Fruit fly (Drosophila melanogaster) whole organism, embryonic: ENCODE results near the gene CG13384.
A peak's percentile ranks its signal among the peaks of the same experiment; 100 is the strongest.

Experiments used
- ATbp ChIP-seq: fragments of 200-800 bp; sonication (Bioruptor generic); optimal IDR thresholded peaks from 2 replicates; lab custom pipeline; 2017; ENCODE audit warnings: missing biosample characterization, mild to moderate bottlenecking, missing genetic modification characterization, missing genetic modification reagents
- Bteb2 ChIP-seq: fragments of 200-800 bp; sonication (Bioruptor generic); optimal IDR thresholded peaks from 2 replicates; lab custom pipeline; 2016; ENCODE audit warnings: missing biosample characterization, missing genetic modification characterization
- CG10366 ChIP-seq: fragments of 200-800 bp; sonication (Bioruptor generic); IDR thresholded peaks from 2 replicates; pipeline ENCODE4 v1.3.6; 2022; ENCODE audit warnings: missing biosample characterization, missing genetic modification characterization
- CG12744 ChIP-seq: fragments of 200-800 bp; sonication (Bioruptor generic); optimal IDR thresholded peaks from 2 replicates; lab custom pipeline; 2016; ENCODE audit warnings: missing biosample characterization, missing genetic modification characterization
- CG14050 ChIP-seq: fragments of 200-800 bp; sonication (Bioruptor generic); IDR thresholded peaks from 3 replicates; pipeline ENCODE4 v1.3.6; 2022; ENCODE audit warnings: missing biosample characterization, missing genetic modification characterization
- CG14965 ChIP-seq: fragments of 200-800 bp; sonication (Bioruptor generic); optimal IDR thresholded peaks from 2 replicates; lab custom pipeline; 2016; ENCODE audit warnings: missing biosample characterization, missing genetic modification characterization, borderline replicate concordance
- CG15011 ChIP-seq: fragments of 200-800 bp; sonication (Bioruptor generic); optimal IDR thresholded peaks from 3 replicates; lab custom pipeline; 2018; ENCODE audit warnings: missing biosample characterization, mild to moderate bottlenecking, missing genetic modification characterization
- CG17802 ChIP-seq: fragments of 200-800 bp; sonication (Bioruptor generic); optimal IDR thresholded peaks from 2 replicates; lab custom pipeline; 2018; ENCODE audit warnings: missing biosample characterization, mild to moderate bottlenecking, missing genetic modification characterization, moderate library complexity
- CG2889 ChIP-seq: fragments of 200-800 bp; sonication (Bioruptor generic); IDR thresholded peaks from 3 replicates; pipeline ENCODE4 v1.3.6; 2022; ENCODE audit warnings: missing biosample characterization, missing genetic modification characterization
- CG32532 ChIP-seq: fragments of 200-800 bp; sonication (Bioruptor generic); IDR thresholded peaks from 2 replicates; pipeline ENCODE4 v1.3.6; 2022; ENCODE audit warnings: missing biosample characterization, missing genetic modification characterization
- CG32767 ChIP-seq: fragments of 200-800 bp; sonication (Bioruptor generic); IDR thresholded peaks from 2 replicates; pipeline ENCODE4 v1.3.6; 2022; ENCODE audit warnings: missing biosample characterization, missing genetic modification characterization
- CG33213 ChIP-seq: fragments of 200-800 bp; sonication (Bioruptor generic); optimal IDR thresholded peaks from 3 replicates; lab custom pipeline; 2016; ENCODE audit warnings: missing biosample characterization, missing genetic modification characterization
- CG33557 ChIP-seq: fragments of 200-800 bp; sonication (Bioruptor generic); optimal IDR thresholded peaks from 2 replicates; lab custom pipeline; 2019; ENCODE audit warnings: missing biosample characterization, mild to moderate bottlenecking, missing genetic modification characterization, moderate library complexity
- CG4282 ChIP-seq: fragments of 200-800 bp; sonication (Bioruptor generic); optimal IDR thresholded peaks from 2 replicates; lab custom pipeline; 2016; ENCODE audit warnings: missing biosample characterization, missing genetic modification characterization
- CG7372 ChIP-seq: fragments of 200-800 bp; sonication (Bioruptor generic); IDR thresholded peaks from 2 replicates; pipeline ENCODE4 v1.3.6; 2022; ENCODE audit warnings: missing biosample characterization, missing genetic modification characterization
- CG8089 ChIP-seq: fragments of 200-800 bp; sonication (Bioruptor generic); optimal IDR thresholded peaks from 3 replicates; lab custom pipeline; 2016; ENCODE audit warnings: missing biosample characterization, missing genetic modification characterization
- CG8359 ChIP-seq: fragments of 200-800 bp; sonication (Bioruptor generic); optimal IDR thresholded peaks from 2 replicates; lab custom pipeline; 2017; ENCODE audit warnings: missing biosample characterization, mild to moderate bottlenecking, missing genetic modification characterization, borderline replicate concordance
- CG9727 ChIP-seq: fragments of 200-800 bp; sonication (Bioruptor generic); optimal IDR thresholded peaks from 3 replicates; lab custom pipeline; 2017; ENCODE audit warnings: missing biosample characterization, mild to moderate bottlenecking, missing genetic modification characterization
- Chrac-16 ChIP-seq: fragments of 200-800 bp; sonication (Bioruptor generic); optimal IDR thresholded peaks from 3 replicates; lab custom pipeline; 2016; ENCODE audit warnings: missing biosample characterization, missing genetic modification characterization
- Dip3 ChIP-seq: fragments of 200-800 bp; sonication (Bioruptor generic); optimal IDR thresholded peaks from 3 replicates; lab custom pipeline; 2016; ENCODE audit warnings: missing biosample characterization, missing genetic modification characterization
- E2f1 ChIP-seq: fragments of 200-800 bp; sonication (Bioruptor generic); IDR thresholded peaks from 2 replicates; pipeline ENCODE4 v1.3.6; 2022; ENCODE audit warnings: missing biosample characterization, missing genetic modification characterization
- GATAe ChIP-seq: fragments of 200-800 bp; sonication (Bioruptor generic); conservative IDR thresholded peaks from 2 replicates; pipeline ENCODE4 v1.3.6; 2022; ENCODE audit warnings: missing biosample characterization, missing genetic modification characterization
- Hand ChIP-seq: fragments of 200-800 bp; sonication (Bioruptor generic); optimal IDR thresholded peaks from 2 replicates; lab custom pipeline; 2017; ENCODE audit warnings: mild to moderate bottlenecking, missing biosample characterization, missing genetic modification reagents, missing genetic modification characterization
- Hmx ChIP-seq: fragments of 200-800 bp; sonication (Bioruptor generic); optimal IDR thresholded peaks from 2 replicates; lab custom pipeline; 2016; ENCODE audit warnings: missing biosample characterization, missing genetic modification characterization
- Hsf ChIP-seq: fragments of 200-800 bp; sonication (Bioruptor generic); optimal IDR thresholded peaks from 3 replicates; lab custom pipeline; 2016; ENCODE audit warnings: missing biosample characterization, missing genetic modification characterization
- MTF-1 ChIP-seq: fragments of 200-800 bp; sonication (Bioruptor generic); optimal IDR thresholded peaks from 2 replicates; lab custom pipeline; 2018; ENCODE audit warnings: missing biosample characterization, mild to moderate bottlenecking, missing genetic modification characterization, borderline replicate concordance
- NK7.1 ChIP-seq: fragments of 200-800 bp; sonication (Bioruptor generic); optimal IDR thresholded peaks from 3 replicates; lab custom pipeline; 2016; ENCODE audit warnings: missing biosample characterization, missing genetic modification characterization
- Spps ChIP-seq: fragments of 200-800 bp; sonication (Bioruptor generic); optimal IDR thresholded peaks from 2 replicates; lab custom pipeline; 2018; ENCODE audit warnings: missing biosample characterization, mild to moderate bottlenecking, missing genetic modification characterization
- Usf ChIP-seq: fragments of 200-800 bp; sonication (Bioruptor generic); optimal IDR thresholded peaks from 2 replicates; lab custom pipeline; 2017; ENCODE audit warnings: missing genotype, missing biosample characterization, missing genetic modification characterization
- al ChIP-seq: fragments of 200-800 bp; sonication (Bioruptor generic); IDR thresholded peaks from 2 replicates; pipeline ENCODE4 v1.3.6; 2022; ENCODE audit warnings: missing biosample characterization, missing genetic modification characterization
- amos ChIP-seq: fragments of 200-800 bp; sonication (Bioruptor generic); IDR thresholded peaks from 2 replicates; pipeline ENCODE4 v1.3.6; 2022; ENCODE audit warnings: missing biosample characterization, missing genetic modification characterization; ENCODE audit not compliant: partially characterized antibody
- aop ChIP-seq: fragments of 200-800 bp; sonication (Bioruptor generic); IDR thresholded peaks from 2 replicates; pipeline ENCODE4 v1.3.6; 2022; ENCODE audit warnings: missing biosample characterization, missing genetic modification characterization
- az2 ChIP-seq: fragments of 200-800 bp; sonication (Bioruptor generic); optimal IDR thresholded peaks from 3 replicates; lab custom pipeline; 2016; ENCODE audit warnings: missing biosample characterization, missing genetic modification characterization
- cad ChIP-seq: fragments of >200 bp; optimal IDR thresholded peaks from 2 replicates; lab custom pipeline; 2017; ENCODE audit warnings: missing biosample characterization, missing genetic modification characterization
- croc ChIP-seq: fragments of 200-800 bp; sonication (Bioruptor generic); conservative IDR thresholded peaks from 3 replicates; pipeline ENCODE4 v1.3.6; 2022; ENCODE audit warnings: missing biosample characterization, missing genetic modification characterization
- dimm ChIP-seq: fragments of 200-800 bp; sonication (Bioruptor generic); IDR thresholded peaks from 2 replicates; pipeline ENCODE4 v1.3.6; 2022; ENCODE audit warnings: missing biosample characterization, missing genetic modification characterization
- dmrt11E ChIP-seq: fragments of 200-800 bp; sonication (Bioruptor generic); optimal IDR thresholded peaks from 3 replicates; lab custom pipeline; 2018; ENCODE audit warnings: missing biosample characterization, mild to moderate bottlenecking, missing genetic modification characterization, moderate library complexity
- dpn ChIP-seq, 2 experiments: fragments of 200-800 bp; sonication (Bioruptor generic); optimal IDR thresholded peaks; 3 replicates each; lab custom pipeline; 2016; ENCODE audit warnings: missing biosample characterization in 2 of 2, missing genetic modification characterization in 2 of 2
- fd64A ChIP-seq: fragments of 200-800 bp; sonication (Bioruptor generic); optimal IDR thresholded peaks from 3 replicates; lab custom pipeline; 2018; ENCODE audit warnings: missing biosample characterization, mild to moderate bottlenecking, missing genetic modification characterization
- her ChIP-seq: fragments of 200-800 bp; sonication (Bioruptor generic); optimal IDR thresholded peaks from 2 replicates; lab custom pipeline; 2016; ENCODE audit warnings: missing biosample characterization, missing genetic modification characterization
- jing ChIP-seq: fragments of 200-800 bp; sonication (Bioruptor generic); optimal IDR thresholded peaks from 2 replicates; lab custom pipeline; 2018; ENCODE audit warnings: missing biosample characterization, mild to moderate bottlenecking, missing genetic modification characterization
- kah ChIP-seq: fragments of 200-800 bp; sonication (Bioruptor generic); optimal IDR thresholded peaks from 2 replicates; lab custom pipeline; 2018; ENCODE audit warnings: missing biosample characterization, mild to moderate bottlenecking, missing genetic modification characterization
- lilli ChIP-seq: fragments of 200-800 bp; sonication (Bioruptor generic); optimal IDR thresholded peaks from 3 replicates; lab custom pipeline; 2016; ENCODE audit warnings: missing biosample characterization, missing genetic modification characterization
- p53 ChIP-seq: fragments of 200-800 bp; sonication (Bioruptor generic); optimal IDR thresholded peaks from 2 replicates; lab custom pipeline; 2016; ENCODE audit warnings: missing biosample characterization, missing genetic modification characterization
- pum ChIP-seq: fragments of 200-800 bp; sonication (Bioruptor generic); optimal IDR thresholded peaks from 2 replicates; lab custom pipeline; 2016; ENCODE audit warnings: missing biosample characterization, missing genetic modification characterization
- run ChIP-seq: fragments of 200-800 bp; sonication (Bioruptor generic); optimal IDR thresholded peaks from 3 replicates; lab custom pipeline; 2018; ENCODE audit warnings: missing biosample characterization, mild to moderate bottlenecking, missing genetic modification characterization
- sens-2 ChIP-seq: fragments of 200-800 bp; sonication (Bioruptor generic); IDR thresholded peaks from 2 replicates; pipeline ENCODE4 v1.3.6; 2022; ENCODE audit warnings: missing biosample characterization, missing genetic modification characterization
- stwl ChIP-seq: fragments of 200-800 bp; sonication (Bioruptor generic); optimal IDR thresholded peaks from 3 replicates; lab custom pipeline; 2018; ENCODE audit warnings: missing biosample characterization, mild to moderate bottlenecking, missing genetic modification characterization, moderate library complexity
- trh ChIP-seq: fragments of 200-800 bp; sonication (Bioruptor generic); optimal IDR thresholded peaks from 2 replicates; lab custom pipeline; 2016; ENCODE audit warnings: missing biosample characterization, missing genetic modification characterization
- tx ChIP-seq: fragments of 200-800 bp; sonication (Bioruptor generic); optimal IDR thresholded peaks from 2 replicates; lab custom pipeline; 2016; ENCODE audit warnings: missing biosample characterization, missing genetic modification characterization
- wor ChIP-seq: fragments of 200-800 bp; sonication (Bioruptor generic); IDR thresholded peaks from 2 replicates; pipeline ENCODE4 v1.3.6; 2022; ENCODE audit warnings: missing biosample characterization, missing genetic modification characterization

Gene CG13384

dm6 chr2L:8361204-8361952 lies 22.9 kb upstream of the CG13384 start (continued):
- TF ChIP-seq CG10366 (GFP tag; lab: Robert Waterston, UW) (no peak), CG8359 (GFP tag; lab: Kevin White, UChicago) (no peak), az2 (no peak), Spps (no peak), pum (GFP tag; lab: Kevin White, UChicago) (no peak), MTF-1 (GFP tag; lab: Kevin White, UChicago) (no peak), CG14965 (no peak), Hand (GFP tag; lab: Kevin White, UChicago) (no peak), tx (no peak), Usf (GFP tag; lab: Kevin White, UChicago) (no peak), Hsf (peak; percentile 21), cad (GFP tag; lab: Kevin White, UChicago) (no peak), CG2889 (GFP tag; lab: Robert Waterston, UW) (no peak), E2f1 (GFP tag; lab: Robert Waterston, UW) (no peak), stwl (no peak), ATbp (GFP tag; lab: Kevin White, UChicago) (peak; percentile 44), Bteb2 (GFP tag; lab: Kevin White, UChicago) (no peak), fd64A (GFP tag; lab: Kevin White, UChicago) (peak; percentile 62), CG33213 (GFP tag; lab: Kevin White, UChicago) (no peak), lilli (GFP tag; lab: Kevin White, UChicago) (no peak), run (tag; lab: Kevin White, UChicago) (no peak), sens-2 (GFP tag; lab: Robert Waterston, UW) (no peak), amos (no peak), wor (no peak), dimm (no peak), CG8089 (no peak), CG12744 (GFP tag; lab: Kevin White, UChicago) (no peak), CG33557 (GFP tag; lab: Kevin White, UChicago) (no peak), CG15011 (no peak), CG4282 (no peak), dmrt11E (tag; lab: Kevin White, UChicago) (peak; percentile 13), NK7.1 (GFP tag; lab: Kevin White, UChicago) (no peak), her (GFP tag; lab: Kevin White, UChicago) (no peak), aop (GFP tag; lab: Robert Waterston, UW) (no peak), CG32767 (GFP tag; lab: Robert Waterston, UW) (no peak), CG32532 (GFP tag; lab: Robert Waterston, UW) (peak; percentile 28; the same call in 1 of the 2 replicates), croc (GFP tag; lab: Robert Waterston, UW) (no peak), GATAe (GFP tag; lab: Robert Waterston, UW) (no peak), Chrac-16 (GFP tag; lab: Kevin White, UChicago) (peak; percentile 10), Dip3 (peak; percentile 26), CG17802 (no peak), CG14050 (GFP tag; lab: Robert Waterston, UW) (no peak), CG7372 (GFP tag; lab: Robert Waterston, UW) (no peak), CG9727 (GFP tag; lab: Kevin White, UChicago) (peak; percentile 45), Hmx (GFP tag; lab: Kevin White, UChicago) (peak; percentile 19), p53 (GFP tag; lab: Kevin White, UChicago) (no peak), jing (GFP tag; lab: Kevin White, UChicago) (no peak), al (GFP tag; lab: Robert Waterston, UW) (no peak), dpn (GFP tag; optimal IDR thresholded peaks at IDR 0.05; lab: Kevin White, UChicago) (no peak), trh (no peak), kah (GFP tag; lab: Kevin White, UChicago) (no peak)
